Fruit fly (Drosophila melanogaster) whole organism, embryonic: ENCODE results near the gene CG8097.

Source experiments
- CG13296 ChIP-seq: fragments of 200-800 bp; sonication (Bioruptor generic); optimal IDR thresholded peaks from 3 replicates; lab custom pipeline; 2018; ENCODE audit warnings: missing biosample characterization, mild to moderate bottlenecking, missing genetic modification characterization
- CG13424 ChIP-seq: fragments of 200-800 bp; sonication (Bioruptor generic); optimal IDR thresholded peaks from 2 replicates; lab custom pipeline; 2019; ENCODE audit warnings: missing biosample characterization, mild to moderate bottlenecking, missing genetic modification characterization, moderate library complexity
- CG14860 ChIP-seq: fragments of 200-800 bp; sonication (Bioruptor generic); IDR thresholded peaks from 3 replicates; pipeline ENCODE4 v1.3.6; 2022; ENCODE audit warnings: missing biosample characterization, missing genetic modification characterization; ENCODE audit not compliant: partially characterized antibody
- CG17186 ChIP-seq: fragments of 200-800 bp; sonication (Bioruptor generic); optimal IDR thresholded peaks from 3 replicates; lab custom pipeline; 2017; ENCODE audit warnings: missing biosample characterization, missing genetic modification reagents, missing genetic modification characterization
- CG17361 ChIP-seq: fragments of 200-800 bp; sonication (Bioruptor generic); IDR thresholded peaks from 3 replicates; pipeline ENCODE4 v1.3.6; 2022; ENCODE audit warnings: missing biosample characterization, missing genetic modification characterization
- CG17612 ChIP-seq: fragments of 200-800 bp; sonication (Bioruptor generic); IDR thresholded peaks from 2 replicates; pipeline ENCODE4 v1.3.6; 2022; ENCODE audit warnings: missing biosample characterization, missing genetic modification characterization
- CG1792 ChIP-seq: fragments of 200-800 bp; sonication (Bioruptor generic); optimal IDR thresholded peaks from 2 replicates; lab custom pipeline; 2016; ENCODE audit warnings: missing biosample characterization, missing genetic modification characterization
- CG2712 ChIP-seq: fragments of 200-800 bp; optimal IDR thresholded peaks from 3 replicates; lab custom pipeline; 2019; ENCODE audit warnings: missing biosample characterization, mild to moderate bottlenecking, missing genetic modification characterization, moderate library complexity
- CG32767 ChIP-seq: fragments of 200-800 bp; sonication (Bioruptor generic); IDR thresholded peaks from 2 replicates; pipeline ENCODE4 v1.3.6; 2022; ENCODE audit warnings: missing biosample characterization, missing genetic modification characterization
- CG33213 ChIP-seq: fragments of 200-800 bp; sonication (Bioruptor generic); optimal IDR thresholded peaks from 3 replicates; lab custom pipeline; 2016; ENCODE audit warnings: missing biosample characterization, missing genetic modification characterization
- CG42726 ChIP-seq: fragments of 200-800 bp; sonication (Bioruptor generic); IDR thresholded peaks from 2 replicates; pipeline ENCODE4 v1.3.6; 2022; ENCODE audit warnings: missing biosample characterization, missing genetic modification characterization; ENCODE audit not compliant: partially characterized antibody
- CG6254 ChIP-seq: fragments of 200-800 bp; sonication (Bioruptor generic); optimal IDR thresholded peaks from 3 replicates; lab custom pipeline; 2017; ENCODE audit warnings: mild to moderate bottlenecking, missing biosample characterization, missing genetic modification reagents, missing genetic modification characterization
- CG6813 ChIP-seq: fragments of 200-800 bp; sonication (Bioruptor generic); optimal IDR thresholded peaks from 2 replicates; lab custom pipeline; 2017; ENCODE audit warnings: missing biosample characterization, missing genetic modification characterization, mild to moderate bottlenecking, moderate library complexity, missing genetic modification reagents
- CG6854 ChIP-seq: fragments of 200-800 bp; sonication (Bioruptor generic); optimal IDR thresholded peaks from 3 replicates; lab custom pipeline; 2017; ENCODE audit warnings: missing biosample characterization, mild to moderate bottlenecking, missing genetic modification characterization
- CG7357 ChIP-seq: fragments of 200-800 bp; sonication (Bioruptor generic); IDR thresholded peaks from 3 replicates; pipeline ENCODE4 v1.3.6; 2022; ENCODE audit warnings: missing biosample characterization, missing genetic modification characterization
- CG7839 ChIP-seq: fragments of 200-800 bp; sonication (Bioruptor generic); optimal IDR thresholded peaks from 3 replicates; lab custom pipeline; 2018; ENCODE audit warnings: missing biosample characterization, mild to moderate bottlenecking, missing genetic modification characterization, moderate library complexity
- CG8089 ChIP-seq: fragments of 200-800 bp; sonication (Bioruptor generic); optimal IDR thresholded peaks from 3 replicates; lab custom pipeline; 2016; ENCODE audit warnings: missing biosample characterization, missing genetic modification characterization
- CG8924 ChIP-seq: fragments of 200-800 bp; optimal IDR thresholded peaks from 3 replicates; lab custom pipeline; 2019; ENCODE audit warnings: missing biosample characterization, mild to moderate bottlenecking, missing genetic modification characterization, moderate library complexity
- CG9609 ChIP-seq: fragments of 200-800 bp; sonication (Bioruptor generic); optimal IDR thresholded peaks from 3 replicates; lab custom pipeline; 2016; ENCODE audit warnings: missing biosample characterization, missing genetic modification characterization
- CG9727 ChIP-seq: fragments of 200-800 bp; sonication (Bioruptor generic); optimal IDR thresholded peaks from 3 replicates; lab custom pipeline; 2017; ENCODE audit warnings: missing biosample characterization, mild to moderate bottlenecking, missing genetic modification characterization
- CTCF ChIP-seq: fragments of 200-800 bp; sonication (Bioruptor generic); optimal IDR thresholded peaks from 2 replicates; lab custom pipeline; 2017; ENCODE audit warnings: missing biosample characterization, mild to moderate bottlenecking, missing genetic modification characterization, moderate library complexity
- CkIIα-i1 ChIP-seq: fragments of 200-800 bp; sonication (Bioruptor generic); IDR thresholded peaks from 2 replicates; pipeline ENCODE4 v1.3.6; 2022; ENCODE audit warnings: missing biosample characterization, missing genetic modification characterization
- D ChIP-seq, 2 experiments: fragments of 200-800 bp in 1 of 2; fragments of >200 bp in 1 of 2; sonication (Bioruptor generic) in 1 of 2; optimal IDR thresholded peaks; 2 replicates in 1 of 2; 3 replicates in 1 of 2; lab custom pipeline; 2017; ENCODE audit warnings: mild to moderate bottlenecking in 1 of 2, missing biosample characterization in 1 of 2, missing genetic modification characterization in 1 of 2, missing genetic modification reagents in 1 of 2
- Doc2 ChIP-seq: fragments of 200-800 bp; sonication (Bioruptor generic); IDR thresholded peaks from 2 replicates; pipeline ENCODE4 v1.3.6; 2022; ENCODE audit warnings: missing biosample characterization, missing genetic modification characterization
- ERR ChIP-seq: fragments of 200-800 bp; sonication (Bioruptor generic); optimal IDR thresholded peaks from 2 replicates; lab custom pipeline; 2016; ENCODE audit warnings: missing biosample characterization, missing genetic modification characterization
- HmgZ ChIP-seq: fragments of 200-800 bp; sonication (Bioruptor generic); optimal IDR thresholded peaks from 2 replicates; lab custom pipeline; 2018; ENCODE audit warnings: missing biosample characterization, mild to moderate bottlenecking, missing genetic modification characterization
- Hmx ChIP-seq: fragments of 200-800 bp; sonication (Bioruptor generic); optimal IDR thresholded peaks from 2 replicates; lab custom pipeline; 2016; ENCODE audit warnings: missing biosample characterization, missing genetic modification characterization
- Med ChIP-seq: fragments of 200-800 bp; sonication (Bioruptor generic); peaks from one replicate; lab custom pipeline; 2016; ENCODE audit warnings: missing biosample characterization, missing genetic modification characterization, mild to moderate bottlenecking, inconsistent platforms, moderate library complexity
- NFAT ChIP-seq: fragments of 200-800 bp; sonication (Bioruptor generic); IDR thresholded peaks from 2 replicates; pipeline ENCODE4 v1.3.6; 2022; ENCODE audit warnings: missing biosample characterization, missing genetic modification characterization
- Nf-YC ChIP-seq: fragments of 200-800 bp; optimal IDR thresholded peaks from 3 replicates; lab custom pipeline; 2019; ENCODE audit warnings: missing biosample characterization, mild to moderate bottlenecking, missing genetic modification characterization, moderate library complexity
- Opbp ChIP-seq: fragments of 200-800 bp; sonication (Bioruptor generic); IDR thresholded peaks from 3 replicates; pipeline ENCODE4 v1.3.6; 2022; ENCODE audit warnings: missing biosample characterization, missing genetic modification characterization; ENCODE audit not compliant: partially characterized antibody
- Optix ChIP-seq: fragments of 200-800 bp; sonication (Bioruptor generic); IDR thresholded peaks from 3 replicates; pipeline ENCODE4 v1.3.6; 2022; ENCODE audit warnings: missing biosample characterization, missing genetic modification characterization
- Rx ChIP-seq: fragments of 200-800 bp; sonication (Bioruptor generic); IDR thresholded peaks from 2 replicates; pipeline ENCODE4 v1.3.6; 2022; ENCODE audit warnings: missing biosample characterization, missing genetic modification characterization
- Side ChIP-seq: fragments of 200-800 bp; sonication (Bioruptor generic); optimal IDR thresholded peaks from 2 replicates; lab custom pipeline; 2016; ENCODE audit warnings: missing biosample characterization, missing genetic modification characterization
- Sin3A ChIP-seq: fragments of >200 bp; optimal IDR thresholded peaks from 2 replicates; lab custom pipeline; 2018
- Six4 ChIP-seq: fragments of 200-800 bp; sonication (Bioruptor generic); optimal IDR thresholded peaks from 2 replicates; lab custom pipeline; 2016; ENCODE audit warnings: missing biosample characterization, missing genetic modification characterization
- Usf ChIP-seq: fragments of 200-800 bp; sonication (Bioruptor generic); optimal IDR thresholded peaks from 2 replicates; lab custom pipeline; 2017; ENCODE audit warnings: missing genotype, missing biosample characterization, missing genetic modification characterization
- ab ChIP-seq: fragments of 200-800 bp; sonication (Bioruptor generic); optimal IDR thresholded peaks from 2 replicates; lab custom pipeline; 2016; ENCODE audit warnings: missing biosample characterization, missing genetic modification characterization
- abd-A ChIP-seq: fragments of 200-800 bp; sonication (Bioruptor generic); optimal IDR thresholded peaks from 3 replicates; lab custom pipeline; 2019; ENCODE audit warnings: missing biosample characterization, mild to moderate bottlenecking, missing genetic modification characterization, moderate library complexity
- ac ChIP-seq: fragments of 200-800 bp; sonication (Bioruptor generic); optimal IDR thresholded peaks from 3 replicates; lab custom pipeline; 2017; ENCODE audit warnings: missing biosample characterization, mild to moderate bottlenecking, missing genetic modification characterization
- bbx ChIP-seq: fragments of 200-800 bp; sonication (Bioruptor generic); IDR thresholded peaks from 2 replicates; pipeline ENCODE4 v1.3.6; 2022; ENCODE audit warnings: missing biosample characterization, missing genetic modification characterization; ENCODE audit not compliant: partially characterized antibody
- br ChIP-seq: fragments of >200 bp; optimal IDR thresholded peaks from 2 replicates; lab custom pipeline; 2017
- crol ChIP-seq: fragments of 200-800 bp; sonication (Bioruptor generic); IDR thresholded peaks from 2 replicates; pipeline ENCODE4 v1.3.6; 2022; ENCODE audit warnings: missing biosample characterization, missing genetic modification characterization
- dm ChIP-seq: fragments of 200-800 bp; sonication (Bioruptor generic); optimal IDR thresholded peaks from 3 replicates; lab custom pipeline; 2016; ENCODE audit warnings: missing biosample characterization, missing genetic modification characterization
- ewg ChIP-seq: fragments of 200-800 bp; sonication (Bioruptor generic); optimal IDR thresholded peaks from 3 replicates; lab custom pipeline; 2017; ENCODE audit warnings: mild to moderate bottlenecking, missing biosample characterization, missing genetic modification reagents, missing genetic modification characterization
- gcm2 ChIP-seq: fragments of 200-800 bp; sonication (Bioruptor generic); optimal IDR thresholded peaks from 2 replicates; lab custom pipeline; 2016; ENCODE audit warnings: missing biosample characterization, missing genetic modification characterization
- inv ChIP-seq: fragments of 200-800 bp; sonication (Bioruptor generic); IDR thresholded peaks from 2 replicates; pipeline ENCODE4 v1.3.6; 2022; ENCODE audit warnings: missing biosample characterization, missing genetic modification characterization; ENCODE audit not compliant: partially characterized antibody
- nom ChIP-seq: fragments of 200-800 bp; sonication (Bioruptor generic); optimal IDR thresholded peaks from 2 replicates; lab custom pipeline; 2017; ENCODE audit warnings: missing biosample characterization, missing genetic modification characterization, mild to moderate bottlenecking, moderate library complexity, missing genetic modification reagents
- tgo ChIP-seq: fragments of 200-800 bp; sonication (Bioruptor generic); IDR thresholded peaks from 3 replicates; pipeline ENCODE4 v1.3.6; 2022; ENCODE audit warnings: missing biosample characterization, missing genetic modification characterization
- wdn ChIP-seq: fragments of 200-800 bp; sonication (Bioruptor generic); IDR thresholded peaks from 2 replicates; pipeline ENCODE4 v1.3.6; 2022; ENCODE audit warnings: missing biosample characterization, missing genetic modification characterization

CG8097 gene

DNA sequence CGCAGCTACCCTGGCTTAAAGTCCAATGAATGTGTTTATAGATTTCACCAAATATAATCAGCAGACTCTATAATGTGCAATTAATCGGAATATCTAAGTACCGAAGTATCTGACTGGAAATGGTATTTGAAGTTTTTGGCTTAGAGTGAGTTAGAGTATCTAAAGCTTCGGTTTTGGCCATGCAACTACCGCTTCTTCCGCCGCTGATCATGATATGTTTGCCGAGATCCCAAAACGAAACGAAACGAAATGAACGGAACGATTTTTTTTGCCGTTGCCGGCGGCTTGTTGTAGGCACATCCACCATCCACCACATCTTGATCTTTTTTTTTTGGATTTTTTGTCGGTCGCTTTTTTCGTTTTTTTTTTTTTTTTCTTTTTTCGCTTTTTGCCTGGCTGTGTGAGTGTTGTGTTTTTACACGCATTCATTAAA lies 40.0 kb downstream of the CG8097 start (continued):
- peak; percentile 61 for TF ChIP-seq CG8089 (GFP tag; lab: Kevin White, UChicago)
- TF ChIP-seq CG14860 (GFP tag; lab: Robert Waterston, UW) = no peak
- peak; percentile 65 for TF ChIP-seq CG17361 (GFP tag; lab: Robert Waterston, UW)
- TF ChIP-seq Med (GFP tag; lab: Kevin White, UChicago) = peak; percentile 95
- peak; percentile 31 for TF ChIP-seq dm
- TF ChIP-seq Side (GFP tag; lab: Kevin White, UChicago) = peak; percentile 87
- TF ChIP-seq crol (GFP tag; lab: Robert Waterston, UW) = peak; percentile 43; the same call in 1 of the 2 replicates
- no peak for TF ChIP-seq br (lab: Kevin White, UChicago)
- peak; percentile 67 for TF ChIP-seq ERR (GFP tag; lab: Kevin White, UChicago)
- peak; percentile 85 for TF ChIP-seq CG7839 (tag; lab: Kevin White, UChicago)
- TF ChIP-seq HmgZ = peak; percentile 68
- peak; percentile 73 for TF ChIP-seq CG2712 (tag; lab: Kevin White, UChicago)
- no peak for TF ChIP-seq bbx
- TF ChIP-seq CG6254 (GFP tag; lab: Kevin White, UChicago) = peak; percentile 6
- TF ChIP-seq Doc2 (GFP tag; lab: Robert Waterston, UW) = peak; percentile 32; the same call in 1 of the 2 replicates
- no peak for TF ChIP-seq CG6854 (GFP tag; lab: Kevin White, UChicago)
- peak; percentile 51 for TF ChIP-seq CG9727 (GFP tag; lab: Kevin White, UChicago)
- TF ChIP-seq CG13424 (tag; lab: Kevin White, UChicago) = peak; percentile 81
- peak; percentile 84 for TF ChIP-seq Optix (GFP tag; lab: Robert Waterston, UW)
- TF ChIP-seq inv (GFP tag; lab: Robert Waterston, UW) = no peak
- TF ChIP-seq tgo = peak; percentile 87
- peak; percentile 73 for TF ChIP-seq CG7357 (GFP tag; lab: Robert Waterston, UW)
- TF ChIP-seq Hmx (GFP tag; lab: Kevin White, UChicago) = peak; percentile 34
- no peak for TF ChIP-seq ab (GFP tag; lab: Kevin White, UChicago)
- TF ChIP-seq CG8924 (tag; lab: Kevin White, UChicago) = peak; percentile 77
- TF ChIP-seq ewg (GFP tag; lab: Kevin White, UChicago) = peak; percentile 61
- peak; percentile 51; the same call in 1 of the 2 replicates for TF ChIP-seq CG17612 (GFP tag; lab: Robert Waterston, UW)
- TF ChIP-seq CG32767 = peak; percentile 74
- TF ChIP-seq Rx (GFP tag; lab: Robert Waterston, UW) = peak; percentile 77
- TF ChIP-seq Opbp (GFP tag; lab: Robert Waterston, UW) = no peak
- peak; percentile 68 for TF ChIP-seq CG1792 (GFP tag; lab: Kevin White, UChicago)
- peak; percentile 31 for TF ChIP-seq CG6813 (GFP tag; lab: Kevin White, UChicago)
- TF ChIP-seq ac (GFP tag; lab: Kevin White, UChicago) = no peak
- no peak for TF ChIP-seq CTCF (GFP tag; lab: Kevin White, UChicago)
- peak; percentile 12 for TF ChIP-seq CG17186 (GFP tag; lab: Kevin White, UChicago)
- TF ChIP-seq Sin3A (lab: Kevin White, UChicago) = no peak
- TF ChIP-seq CG33213 = peak; percentile 36
- TF ChIP-seq CkIIα-i1 (GFP tag; lab: Robert Waterston, UW) = peak; percentile 31
- peak; percentile 68 for TF ChIP-seq wdn (GFP tag; lab: Robert Waterston, UW)
- peak; percentile 84 for TF ChIP-seq nom (GFP tag; lab: Kevin White, UChicago)
- peak; percentile 84 for TF ChIP-seq NFAT
- TF ChIP-seq CG42726 = no peak
- no peak for TF ChIP-seq abd-A (tag; lab: Kevin White, UChicago)
- peak; percentile 57 for TF ChIP-seq CG9609 (GFP tag; lab: Kevin White, UChicago)
- no peak for TF ChIP-seq Usf
- peak; percentile 1 for TF ChIP-seq gcm2
- TF ChIP-seq D (optimal IDR thresholded peaks at IDR 0.05; lab: Kevin White, UChicago) = no peak
- peak; percentile 62 for TF ChIP-seq D (GFP tag; optimal IDR thresholded peaks at IDR 0.05; lab: Kevin White, UChicago)
- TF ChIP-seq Six4 (GFP tag; lab: Kevin White, UChicago) = peak; percentile 57
- peak; percentile 2 for TF ChIP-seq Nf-YC (tag; lab: Kevin White, UChicago)
- peak; percentile 72 for TF ChIP-seq CG13296
